Worm (Caenorhabditis elegans) whole organism, mixed stage, embryonic: ENCODE measurements around the gene T28C12.1.

ENCODE experiments used
- blmp-1 ChIP-seq: fragments of 150-350 bp; optimal IDR thresholded peaks from 2 replicates; lab custom pipeline; 2014; ENCODE audit warnings: missing biosample characterization, missing genetic modification characterization
- drap-1 ChIP-seq: fragments of 200-800 bp; sonication (Bioruptor generic); optimal IDR thresholded peaks from 3 replicates; lab custom pipeline; 2018; ENCODE audit warnings: mild to moderate bottlenecking, missing genetic modification characterization, missing compliant biosample characterization
- lsy-2 ChIP-seq: fragments of 150-350 bp; optimal IDR thresholded peaks from 2 replicates; lab custom pipeline; 2014; ENCODE audit warnings: missing biosample characterization, missing genetic modification characterization
- unc-62 ChIP-seq: fragments of 150-350 bp; optimal IDR thresholded peaks from 2 replicates; lab custom pipeline; 2014; ENCODE audit warnings: missing biosample characterization, missing genetic modification reagents, missing genetic modification characterization

DNA sequence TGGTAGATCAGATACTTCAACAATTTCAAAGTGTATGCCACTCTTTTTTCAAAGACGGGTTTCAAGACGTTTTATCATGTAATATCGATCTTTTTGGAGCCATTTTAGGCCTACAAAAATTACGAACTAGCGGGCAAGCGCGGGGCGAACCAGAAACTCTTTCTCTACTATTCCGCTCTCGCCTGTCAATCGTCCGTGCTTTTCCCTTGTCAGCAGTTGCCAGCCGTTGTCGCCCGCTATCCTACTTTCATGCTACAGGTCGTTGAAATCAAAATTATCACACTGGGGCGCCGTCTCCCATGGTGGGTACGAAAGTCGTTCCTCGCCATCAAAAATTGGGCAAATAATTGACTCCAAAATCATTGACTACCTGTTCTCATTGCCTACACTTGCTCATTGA lies 30.7 kb upstream of the T28C12.1 start:
- TF ChIP-seq blmp-1 = no peak
- TF ChIP-seq lsy-2 = no peak
- TF ChIP-seq drap-1 (GFP tag; lab: Kevin White, UChicago) = no peak
- TF ChIP-seq unc-62 = no peak
